Fruit fly (Drosophila melanogaster) whole organism, larva: Measurements from ENCODE around the gene Fhos.

Source experiments
- noc ChIP-seq: fragments of 200-800 bp; sonication (Bioruptor generic); optimal IDR thresholded peaks from 3 replicates; lab custom pipeline; 2019; ENCODE audit warnings: missing biosample characterization, mild to moderate bottlenecking, missing genetic modification characterization, moderate library complexity

The Fhos gene

dm6 chr3L:8774974-8775731 is 21.7 kb downstream of the Fhos start:
- TF ChIP-seq noc = no peak

- no peak for TF ChIP-seq noc
These were observed 24.0 kb downstream of the Fhos start for dm6 chr3L:8777313-8777924.

DNA sequence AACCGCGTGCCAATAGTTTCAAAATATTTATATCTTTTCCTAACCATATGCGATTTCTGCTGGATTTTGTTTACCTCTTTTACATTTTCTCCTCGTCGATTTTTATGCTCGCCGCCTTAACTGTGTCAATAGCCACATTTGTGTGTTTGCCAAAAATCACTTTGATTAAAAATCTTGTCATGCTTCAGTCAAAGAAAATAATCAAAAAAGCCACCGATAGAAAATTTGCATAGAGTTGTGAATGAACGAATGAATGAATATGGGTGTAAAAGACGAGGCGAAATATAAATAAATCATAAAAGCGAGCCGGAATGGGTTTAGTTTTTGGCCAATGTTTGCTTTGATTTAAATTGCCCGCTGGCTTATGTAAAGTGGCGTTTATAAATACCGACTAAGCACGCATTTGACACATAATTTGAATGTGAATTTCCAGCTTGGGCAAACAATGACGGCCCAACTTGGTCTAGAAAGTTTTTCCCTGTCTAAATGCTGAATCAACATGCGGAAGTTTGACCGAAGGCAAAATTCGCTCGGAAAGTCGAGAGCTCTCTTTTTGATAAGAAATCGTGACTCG is 27.4 kb downstream of the Fhos start:
- TF ChIP-seq noc = peak; percentile 28

DNA sequence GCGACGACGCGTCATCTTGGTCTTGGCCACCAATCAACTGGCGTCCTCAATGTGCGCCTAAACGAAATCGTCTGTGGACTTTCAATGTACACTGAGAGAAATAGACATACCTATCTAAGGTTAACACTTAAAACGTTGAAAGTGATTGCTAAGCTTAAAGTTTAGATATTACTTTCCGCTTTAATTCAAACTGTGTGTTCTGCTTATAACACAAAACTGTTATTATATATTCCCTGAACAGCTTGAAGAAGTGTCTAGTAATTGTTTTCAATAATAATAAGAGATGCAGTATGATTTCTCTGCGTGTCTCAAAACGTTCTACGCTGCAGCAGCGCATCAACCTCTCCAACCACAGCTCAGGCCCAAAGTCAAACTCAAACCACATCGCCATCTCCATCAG is 28.6 kb downstream of the Fhos start:
- no peak for TF ChIP-seq noc

dm6 chr3L:8783299-8783698 is 29.9 kb downstream of the Fhos start:
- no peak for TF ChIP-seq noc

dm6 chr3L:8787240-8787639 is 33.8 kb downstream of the Fhos start:
- TF ChIP-seq noc = no peak

DNA sequence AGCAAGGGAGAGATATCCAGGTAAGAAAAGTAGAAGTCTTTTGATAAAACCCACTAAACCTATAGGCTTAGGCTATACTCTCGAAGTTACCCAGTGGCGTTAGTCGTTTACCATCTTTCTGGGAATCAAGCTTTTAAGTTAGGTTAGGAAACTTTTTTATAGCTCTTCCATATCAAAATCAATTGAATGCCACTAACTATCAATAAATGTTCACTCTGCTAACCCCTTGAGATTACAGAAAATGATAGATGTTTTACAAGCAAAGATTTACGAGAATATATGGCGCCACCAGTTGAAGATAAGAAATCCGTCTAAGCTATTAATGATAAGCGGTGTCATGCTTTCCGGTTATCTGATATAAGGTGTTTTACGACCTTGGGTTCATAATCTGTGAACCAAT is 34.3 kb downstream of the Fhos start:
- TF ChIP-seq noc = peak; percentile 44

dm6 chr3L:8788445-8788844 is 35.0 kb downstream of the Fhos start, which contains the start of gene Acbp5:
Gene Acbp5 (minus strand): TSS chr3L:8788545.
- TF ChIP-seq noc = no peak

dm6 chr3L:8798129-8798528 is 44.7 kb downstream of the Fhos start:
- no peak for TF ChIP-seq noc

DNA sequence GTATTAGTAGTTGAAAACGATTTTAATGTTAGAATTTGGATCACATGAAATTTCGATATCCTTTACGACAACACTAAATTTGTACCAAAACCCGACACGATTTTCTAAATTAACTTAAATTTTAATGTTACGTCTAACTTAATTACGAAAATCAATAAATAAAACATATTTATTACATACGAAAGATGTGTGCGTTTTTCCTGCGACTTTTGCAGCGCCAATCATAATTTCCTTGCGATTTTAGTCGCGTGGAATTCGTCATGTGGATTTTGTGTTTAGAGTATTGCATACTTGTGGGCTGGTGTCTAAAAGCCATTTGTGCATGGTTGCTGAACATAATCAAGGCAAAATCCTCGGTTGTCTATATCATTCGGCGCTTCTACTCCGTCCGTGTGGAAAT is 45.1 kb downstream of the Fhos start:
- TF ChIP-seq noc = no peak

DNA sequence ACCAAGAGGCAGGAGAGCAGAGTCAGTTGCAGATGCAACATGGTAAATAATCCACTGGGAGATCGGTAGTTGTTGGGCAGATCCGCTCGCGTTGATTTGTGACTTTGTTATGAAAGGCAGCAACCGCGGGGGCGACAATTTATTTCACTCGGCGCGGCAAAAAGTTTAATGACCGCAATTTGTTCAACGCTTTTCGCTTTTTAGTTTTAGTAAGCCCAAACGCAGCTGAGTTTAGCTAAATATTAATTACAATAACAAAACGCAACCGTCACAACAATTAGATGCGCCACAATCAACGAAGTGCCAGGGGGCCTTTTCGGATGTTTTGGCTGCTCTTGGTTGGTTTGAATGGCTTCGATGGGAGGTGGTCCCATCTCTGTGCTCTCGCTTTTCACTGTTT is 47.0 kb downstream of the Fhos start, which contains the start of gene CG13310:
TSS of gene CG13310 (minus strand) at position 101 of the 400 bp plus-strand sequence.
- TF ChIP-seq noc = no peak

DNA sequence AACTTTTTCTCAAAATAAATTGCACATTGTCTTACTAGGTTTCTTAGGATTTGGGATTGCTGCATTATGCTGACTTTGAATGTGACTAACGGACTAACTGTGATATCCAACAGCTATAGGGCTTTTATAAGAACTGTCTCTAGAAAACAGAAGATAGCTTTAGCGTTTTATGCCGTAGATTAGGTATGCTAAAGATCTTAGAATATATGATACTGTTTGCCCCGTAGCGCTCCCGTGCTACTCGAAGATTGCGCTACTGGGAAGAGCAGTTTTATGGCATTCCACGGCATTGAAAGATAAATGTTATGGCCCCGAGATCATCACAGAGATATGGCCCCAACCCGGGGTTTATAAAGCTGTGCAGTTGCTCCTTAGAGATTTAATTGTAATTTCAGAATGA is 48.6 kb downstream of the Fhos start, which contains the start of the genes CG13311 and CG34426:
TSS of gene CG13311 (minus strand) at position 101 of the 400 bp plus-strand sequence.
TSS of gene CG34426 (plus strand) at position 400 of the 400 bp plus-strand sequence.
- no peak for TF ChIP-seq noc

DNA sequence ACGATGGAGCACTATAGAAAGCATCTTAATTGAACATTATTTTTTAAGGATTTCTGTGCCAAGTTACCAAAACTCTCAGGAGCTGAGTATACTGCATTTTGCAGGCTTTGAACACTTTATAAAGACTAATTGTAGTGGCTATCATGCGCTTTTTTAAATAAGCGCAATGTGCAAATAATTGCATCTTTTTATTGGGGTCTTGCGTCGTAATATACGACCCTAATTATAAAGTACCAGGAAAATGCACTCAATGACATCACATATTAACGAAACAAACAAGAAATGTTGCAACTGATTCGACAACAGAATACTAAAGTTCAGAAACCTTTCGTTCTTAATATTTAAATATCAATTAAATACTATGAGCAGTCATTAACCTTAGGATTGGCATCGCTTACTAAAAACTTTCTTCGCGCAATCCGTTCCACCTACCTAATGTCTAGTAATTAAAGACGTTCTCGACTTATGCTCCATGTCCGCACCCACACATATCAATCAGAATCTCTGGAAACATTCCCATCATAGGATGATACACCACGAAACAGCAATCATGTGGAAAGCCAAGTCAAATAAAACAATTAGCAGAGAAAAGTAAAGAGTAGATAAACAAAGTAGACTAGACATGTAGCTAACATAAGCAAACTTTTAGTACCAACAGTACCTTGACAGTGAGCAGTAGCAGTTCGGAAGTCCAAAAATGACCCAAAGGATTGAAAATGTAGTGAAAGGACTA is 50.8 kb downstream of the Fhos start, which contains the start of the genes CG32023 and CG34427:
TSS of gene CG32023 (minus strand) at position 101 of the 733 bp plus-strand sequence.
TSS of gene CG34427 (plus strand) at position 683 of the 733 bp plus-strand sequence.
- no peak for TF ChIP-seq noc

DNA sequence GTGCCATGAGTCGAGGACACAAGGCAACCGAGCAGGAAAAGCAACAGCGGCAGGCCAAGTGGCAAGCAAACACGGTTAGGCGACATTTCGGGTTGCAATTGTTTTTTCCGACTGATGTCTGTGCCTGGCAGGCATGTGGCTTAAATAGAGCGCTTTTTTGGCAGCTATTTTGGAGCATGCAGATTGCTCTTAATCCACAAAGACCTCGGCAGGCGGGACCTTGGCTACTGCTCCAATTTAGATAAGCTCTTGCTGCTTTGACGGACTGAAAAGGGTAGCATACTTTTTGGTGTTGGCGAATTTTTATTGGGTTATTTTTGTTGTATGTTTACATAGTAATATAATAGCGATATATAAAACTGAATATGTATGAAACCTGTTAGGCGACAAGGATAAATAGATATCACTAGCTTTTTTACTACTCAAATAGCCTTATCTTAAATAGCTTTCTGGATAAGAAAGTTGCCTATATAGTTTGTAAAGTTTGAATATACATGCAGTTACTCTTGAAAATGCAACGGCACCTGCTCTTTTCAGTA is 53.8 kb downstream of the Fhos start, which contains the start of the genes CG13312 and CG32024:
TSS of gene CG13312 (minus strand) at position 101 of the 539 bp plus-strand sequence.
TSS of gene CG32024 (plus strand) at position 489 of the 539 bp plus-strand sequence.
- TF ChIP-seq noc = no peak

DNA sequence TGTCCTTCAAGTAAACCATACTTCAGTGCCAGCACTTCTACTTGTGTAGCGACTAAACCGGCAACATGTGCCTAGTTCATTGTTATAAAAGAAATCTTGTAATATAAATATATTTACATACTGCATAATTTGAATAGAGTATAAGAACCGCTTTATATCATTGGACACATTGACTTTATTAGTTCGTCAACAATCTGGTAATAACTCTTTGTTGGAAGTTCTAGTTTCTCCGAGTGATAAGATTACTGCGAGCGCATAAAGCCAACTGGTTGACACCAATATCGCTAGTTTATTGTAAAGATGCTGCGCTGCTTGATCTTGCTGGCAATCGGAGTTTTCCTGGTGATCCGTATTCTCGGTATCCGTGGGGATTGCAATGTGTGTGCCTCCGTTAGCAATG is 54.8 kb downstream of the Fhos start, which contains the start of gene CG13308:
TSS of gene CG13308 (plus strand) at position 301 of the 400 bp plus-strand sequence.
- TF ChIP-seq noc = no peak

DNA sequence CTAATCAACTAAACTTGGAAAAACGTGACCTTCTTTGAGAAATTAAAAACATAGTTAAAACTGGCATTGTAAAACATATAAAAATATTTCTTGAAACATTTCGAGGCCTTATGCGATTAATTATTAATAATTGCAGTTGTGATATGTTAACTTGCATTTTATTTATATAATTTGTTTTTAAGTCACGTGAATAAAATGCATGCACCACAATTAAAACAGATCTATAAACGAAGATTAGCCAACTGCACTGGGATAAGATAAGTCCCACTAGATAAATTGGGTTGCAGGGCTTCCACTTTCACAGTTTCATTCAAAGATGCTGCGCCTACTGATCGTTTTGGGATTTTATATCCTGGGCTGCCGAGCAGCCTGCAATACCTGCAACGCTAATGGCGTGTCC is 56.7 kb downstream of the Fhos start, which contains the start of gene CG13309:
TSS of gene CG13309 (plus strand) at position 301 of the 400 bp plus-strand sequence.
- no peak for TF ChIP-seq noc
